Worm (Caenorhabditis elegans): Measurements from ENCODE around the gene Y19D2B.2.

DNA sequence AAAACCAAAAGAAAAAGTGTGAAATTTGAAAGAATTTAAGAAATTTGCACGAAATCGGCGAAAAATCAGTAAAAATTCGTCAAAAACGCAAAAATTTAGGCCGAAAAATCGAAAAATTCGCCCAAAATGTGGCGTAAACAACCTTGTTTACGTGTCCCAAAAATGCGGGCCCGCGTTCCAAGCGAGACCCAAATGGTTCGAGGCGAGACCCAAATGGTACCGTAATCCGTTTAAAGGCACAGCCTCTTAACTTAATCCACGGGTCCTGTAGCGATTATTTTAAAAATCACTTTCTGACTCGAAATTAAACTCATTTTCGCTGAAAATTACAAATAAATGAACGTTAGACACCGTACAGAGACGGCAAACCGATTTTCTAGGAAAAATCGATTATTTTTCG is 11.3 kb downstream of the Y19D2B.2 start:
- TF ChIP-seq him-1 (tag; optimal IDR thresholded peaks at IDR 0.05) (no peak), dao-5 (tag; optimal IDR thresholded peaks at IDR 0.05) (no peak), W03F9.2 (tag; optimal IDR thresholded peaks at IDR 0.05) (no peak)
